Worm (Caenorhabditis elegans): ENCODE results near the gene Y22D7AL.1.

- TF ChIP-seq dao-5 (tag; optimal IDR thresholded peaks at IDR 0.05) (no peak), W03F9.2 (tag; optimal IDR thresholded peaks at IDR 0.05) (no peak), him-1 (tag; optimal IDR thresholded peaks at IDR 0.05) (no peak)
These were observed 49.6 kb upstream of the Y22D7AL.1 start for ce11 chrIII:1602682-1603081.
